Worm (Caenorhabditis elegans) whole organism, L4 larva: ENCODE results near the gene ubh-3.

Experiments used
- aly-2 ChIP-seq: sonication (generic microtip); optimal IDR thresholded peaks from 2 replicates; lab custom pipeline; 2018; ENCODE audit warnings: missing biosample characterization, missing genetic modification characterization
- attf-4 ChIP-seq: sonication (generic microtip); optimal IDR thresholded peaks from 3 replicates; lab custom pipeline; 2017; ENCODE audit warnings: missing biosample characterization, missing genetic modification characterization
- ceh-82 ChIP-seq: sonication (generic microtip); optimal IDR thresholded peaks from 2 replicates; lab custom pipeline; 2017; ENCODE audit warnings: missing biosample characterization, missing genetic modification characterization
- daf-16 ChIP-seq, 3 experiments: sonication (generic microtip); optimal IDR thresholded peaks; 2 replicates each; lab custom pipeline; 2016 to 2017; ENCODE audit warnings: missing genetic modification characterization in 3 of 3, missing genetic modification reagents in 3 of 3, mild to moderate bottlenecking in 2 of 3, missing compliant biosample characterization in 2 of 3, missing biosample characterization in 1 of 3, moderate library complexity in 1 of 3
- lim-7 ChIP-seq: fragments of 200-800 bp; sonication (Bioruptor generic); IDR thresholded peaks from 2 replicates; pipeline ENCODE4 v1.3.6; 2022; ENCODE audit warnings: missing genetic modification characterization, missing compliant biosample characterization
- madf-5 ChIP-seq, 2 experiments: fragments of 200-800 bp; sonication (Bioruptor generic); IDR thresholded peaks; 2 replicates each; pipeline ENCODE4 v1.3.6; 2022; ENCODE audit warnings: missing compliant biosample characterization in 2 of 2, missing genetic modification characterization in 2 of 2
- nhr-102 ChIP-seq: sonication (generic microtip); optimal IDR thresholded peaks from 2 replicates; lab custom pipeline; 2016; ENCODE audit warnings: mild to moderate bottlenecking, missing genetic modification characterization, moderate library complexity, missing compliant biosample characterization
- nhr-41 ChIP-seq: fragments of 200-800 bp; sonication (Bioruptor generic); IDR thresholded peaks from 2 replicates; pipeline ENCODE4 v1.3.6; 2022; ENCODE audit warnings: missing genetic modification reagents, missing genetic modification characterization, missing compliant biosample characterization
- nhr-77 ChIP-seq: fragments of 150-350 bp; optimal IDR thresholded peaks from 2 replicates; lab custom pipeline; 2014; ENCODE audit warnings: missing biosample characterization, missing genetic modification characterization
- pqm-1 ChIP-seq: sonication (generic microtip); optimal IDR thresholded peaks from 2 replicates; lab custom pipeline; 2017; ENCODE audit warnings: missing biosample characterization, missing genetic modification characterization
- snpc-4 ChIP-seq: fragments of 150-350 bp; optimal IDR thresholded peaks from 2 replicates; lab custom pipeline; 2014; ENCODE audit warnings: missing biosample characterization, missing genetic modification characterization
- tra-1 ChIP-seq: fragments of 200-800 bp; sonication (Bioruptor generic); IDR thresholded peaks from 2 replicates; pipeline ENCODE4 v1.3.6; 2022; ENCODE audit warnings: missing genetic modification reagents, missing genetic modification characterization, missing compliant biosample characterization
- unc-62 ChIP-seq, 3 experiments: fragments of 150-350 bp in 1 of 3; sonication (generic microtip); optimal IDR thresholded peaks in 2 of 3; peaks in 1 of 3; 1 replicate in 1 of 3; 2 replicates in 2 of 3; lab custom pipeline; 2014 to 2017; ENCODE audit warnings: missing biosample characterization in 3 of 3, missing genetic modification characterization in 3 of 3, missing genetic modification reagents in 3 of 3, missing genotype in 1 of 3

ce11 chrV:6509717-6510116, 1.1 kb upstream of the ubh-3 start, which contains the start of gene ubh-2:
- TF ChIP-seq nhr-41 (GFP tag; lab: Robert Waterston, UW) (no peak), unc-62 (GFP tag; optimal IDR thresholded peaks at IDR 0.05 in 1 of 2; lab: Kevin White, UChicago) (no peak), unc-62 (tag; optimal IDR thresholded peaks at IDR 0.05; lab: Kevin White, UChicago) (no peak), daf-16 (GFP tag; optimal IDR thresholded peaks at IDR 0.05; lab: Kevin White, UChicago) (no peak), daf-16 (tag; optimal IDR thresholded peaks at IDR 0.05; lab: Kevin White, UChicago) (no peak), madf-5 (GFP tag; IDR thresholded peaks at IDR 0.05; lab: Robert Waterston, UW) (no peak), tra-1 (no peak), pqm-1 (tag; lab: Kevin White, UChicago) (no peak), ceh-82 (no peak), attf-4 (tag; lab: Kevin White, UChicago) (no peak), aly-2 (tag; lab: Kevin White, UChicago) (no peak), lim-7 (GFP tag; lab: Robert Waterston, UW) (no peak), nhr-77 (tag; lab: Kevin White, UChicago) (no peak), snpc-4 (no peak), nhr-102 (tag; lab: Kevin White, UChicago) (no peak)
